Worm (Caenorhabditis elegans): Measurements from ENCODE around the gene mlc-5.

The mlc-5 gene

ce11 chrIII:13659028-13659427, 35.9 kb downstream of the mlc-5 start:
- peak; percentile 69 for TF ChIP-seq elt-1 (tag; optimal IDR thresholded peaks at IDR 0.05)
- no peak for TF ChIP-seq elt-2 (tag; optimal IDR thresholded peaks at IDR 0.05)
- TF ChIP-seq nhr-25 (tag; optimal IDR thresholded peaks at IDR 0.05) = peak; percentile 40
- TF ChIP-seq nhr-23 (tag; optimal IDR thresholded peaks at IDR 0.05) = peak; percentile 45

- TF ChIP-seq fos-1 (tag; optimal IDR thresholded peaks at IDR 0.05) (no peak), ztf-11 (tag; optimal IDR thresholded peaks at IDR 0.05) (no peak), nhr-67 (tag; optimal IDR thresholded peaks at IDR 0.05) (no peak), pha-4 (tag; optimal IDR thresholded peaks at IDR 0.05) (no peak), snpc-4 (tag; optimal IDR thresholded peaks at IDR 0.05) (no peak), nhr-76 (tag; optimal IDR thresholded peaks at IDR 0.05) (no peak), egl-5 (tag; optimal IDR thresholded peaks at IDR 0.05) (no peak), lsy-12 (tag; optimal IDR thresholded peaks at IDR 0.05) (no peak), elt-1 (tag; optimal IDR thresholded peaks at IDR 0.05) (no peak), fkh-10 (GFP tag; optimal IDR thresholded peaks at IDR 0.05) (no peak), ceh-16 (tag; optimal IDR thresholded peaks at IDR 0.05) (no peak), mdl-1 (tag; optimal IDR thresholded peaks at IDR 0.05) (no peak), tbx-2 (tag; optimal IDR thresholded peaks at IDR 0.05) (no peak), R02D3.7 (tag; optimal IDR thresholded peaks at IDR 0.05) (no peak)
These were observed 37.0 kb downstream of the mlc-5 start for ce11 chrIII:13660123-13660522.

ce11 chrIII:13666406-13666805, 43.3 kb downstream of the mlc-5 start:
- TF ChIP-seq unc-62 (GFP tag; optimal IDR thresholded peaks at IDR 0.05) = peak; percentile 6
- TF ChIP-seq eor-1 (tag; optimal IDR thresholded peaks at IDR 0.05) = no peak

- TF ChIP-seq nhr-28 (tag; optimal IDR thresholded peaks at IDR 0.05) (no peak), unc-39 (tag; optimal IDR thresholded peaks at IDR 0.05) (no peak), ZK546.5 (tag; optimal IDR thresholded peaks at IDR 0.05) (no peak), egl-5 (tag; optimal IDR thresholded peaks at IDR 0.05) (no peak), nhr-23 (tag; optimal IDR thresholded peaks at IDR 0.05) (no peak), nhr-43 (tag; optimal IDR thresholded peaks at IDR 0.05; ENCODE audit: poor library complexity, severe bottlenecking) (no peak), lin-15B (tag; optimal IDR thresholded peaks at IDR 0.05) (no peak), pha-4 (tag; optimal IDR thresholded peaks at IDR 0.05) (no peak), nhr-12 (tag; optimal IDR thresholded peaks at IDR 0.05) (no peak), elt-3 (tag; optimal IDR thresholded peaks at IDR 0.05) (no peak), jun-1 (tag; optimal IDR thresholded peaks at IDR 0.05) (no peak), fos-1 (tag; optimal IDR thresholded peaks at IDR 0.05) (no peak), ceh-28 (tag; optimal IDR thresholded peaks at IDR 0.05) (no peak), unc-62 (GFP tag; optimal IDR thresholded peaks at IDR 0.05) (no peak), nhr-11 (tag; optimal IDR thresholded peaks at IDR 0.05) (no peak), skn-1 (tag; optimal IDR thresholded peaks at IDR 0.05) (no peak), ceh-82 (tag; optimal IDR thresholded peaks at IDR 0.05) (no peak)
These were observed 44.6 kb downstream of the mlc-5 start, which contains the start of gene flp-15 for ce11 chrIII:13667739-13668138. Gene flp-15, minus strand, starts transcription at chrIII:13667839.

- TF ChIP-seq nhr-12 (tag; optimal IDR thresholded peaks at IDR 0.05) (no peak), unc-62 (GFP tag; optimal IDR thresholded peaks at IDR 0.05) (no peak), fos-1 (tag; optimal IDR thresholded peaks at IDR 0.05) (no peak), sea-2 (GFP tag; optimal IDR thresholded peaks at IDR 0.05) (no peak), ceh-9 (tag; optimal IDR thresholded peaks at IDR 0.05) (no peak), unc-39 (tag; optimal IDR thresholded peaks at IDR 0.05) (no peak), ZK546.5 (tag; optimal IDR thresholded peaks at IDR 0.05) (no peak), elt-2 (tag; optimal IDR thresholded peaks at IDR 0.05) (no peak), eor-1 (tag; optimal IDR thresholded peaks at IDR 0.05) (no peak), ztf-4 (tag; optimal IDR thresholded peaks at IDR 0.05) (no peak), ceh-16 (tag; optimal IDR thresholded peaks at IDR 0.05) (no peak), lin-39 (tag; optimal IDR thresholded peaks at IDR 0.05) (no peak)
These were observed 46.4 kb downstream of the mlc-5 start for ce11 chrIII:13669519-13669918.

All from whole organism, L3 larva.